Worm (Caenorhabditis elegans): ENCODE results near the gene cdc-25.4.

- TF ChIP-seq unc-130 (GFP tag; optimal IDR thresholded peaks at IDR 0.05), result no peak
- TF ChIP-seq tra-1 (GFP tag; IDR thresholded peaks at IDR 0.05), result no peak
- TF ChIP-seq ZK546.5 (tag; optimal IDR thresholded peaks at IDR 0.05), result no peak
- no peak for TF ChIP-seq ceh-62 (tag; optimal IDR thresholded peaks at IDR 0.05)
- no peak for TF ChIP-seq pha-4 (GFP tag; IDR thresholded peaks at IDR 0.05)
- TF ChIP-seq pha-4 (tag; optimal IDR thresholded peaks at IDR 0.05), result no peak
Observed at ce11 chrII:10199906-10200305, 10.6 kb upstream of the cdc-25.4 start, which contains the start of gene R05H5.4.

Data from whole organism, L4 larva.